Worm (Caenorhabditis elegans): ENCODE measurements around the gene poml-1.

DNA sequence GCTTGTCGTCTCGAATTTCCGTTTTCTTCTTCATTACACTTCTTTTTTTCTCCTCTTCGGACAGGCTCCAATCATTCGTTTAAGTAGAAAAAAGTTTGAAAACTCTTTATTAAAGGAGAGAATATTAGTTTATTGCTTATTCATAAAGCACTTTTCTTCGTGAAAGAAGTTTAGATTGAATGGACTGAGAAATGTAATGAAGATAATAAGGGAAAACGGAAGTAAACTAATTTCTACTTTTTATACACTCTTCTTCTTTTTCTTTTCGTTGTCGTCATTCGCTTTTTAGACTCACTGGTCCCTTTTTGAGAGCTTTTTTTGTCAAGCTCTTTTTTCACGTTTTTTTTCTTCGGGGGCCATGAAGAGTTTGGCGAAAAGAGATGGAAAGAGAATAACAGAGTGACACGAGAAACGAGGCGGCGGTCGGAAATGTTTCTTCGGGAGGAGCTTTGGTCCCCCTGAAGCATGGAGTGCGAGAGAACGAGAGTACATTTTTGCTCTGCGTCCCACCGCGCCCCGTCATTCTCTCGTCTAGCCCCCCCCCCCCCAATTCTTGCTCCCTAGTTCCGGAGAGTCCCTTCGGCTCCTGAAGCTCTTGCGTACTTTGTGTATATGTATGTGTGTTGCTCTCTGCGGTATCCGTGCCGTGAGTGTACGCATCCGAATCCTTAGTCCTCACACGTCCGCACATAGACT lies 16.6 kb upstream of the poml-1 start:
- no peak for TF ChIP-seq eor-1 (tag; optimal IDR thresholded peaks at IDR 0.05)
- TF ChIP-seq mml-1 (tag; optimal IDR thresholded peaks at IDR 0.05), result no peak
- no peak for TF ChIP-seq jun-1 (tag; optimal IDR thresholded peaks at IDR 0.05)
- TF ChIP-seq elt-1 (tag; optimal IDR thresholded peaks at IDR 0.05), result no peak
- no peak for TF ChIP-seq pha-4 (tag; optimal IDR thresholded peaks at IDR 0.05)
- TF ChIP-seq ama-1 (optimal IDR thresholded peaks at IDR 0.05), result no peak
- TF ChIP-seq nhr-28 (tag; optimal IDR thresholded peaks at IDR 0.05), result no peak
- TF ChIP-seq nhr-23 (tag; optimal IDR thresholded peaks at IDR 0.05), result no peak

All from whole organism, L3 larva.